Fruit fly (Drosophila melanogaster) whole organism, adult: Measurements from ENCODE around the gene Max.

ENCODE experiments used
- CG11617 ChIP-seq: fragments of 200-800 bp; sonication (Bioruptor generic); optimal IDR thresholded peaks from 2 replicates; lab custom pipeline; 2017; ENCODE audit warnings: mild to moderate bottlenecking, missing biosample characterization, missing genetic modification reagents, missing genetic modification characterization
- CG12768 ChIP-seq: fragments of 200-800 bp; sonication (Bioruptor generic); optimal IDR thresholded peaks from 2 replicates; lab custom pipeline; 2017; ENCODE audit warnings: missing biosample characterization, missing genetic modification characterization, mild to moderate bottlenecking, moderate library complexity, missing genetic modification reagents
- CG14711 ChIP-seq: fragments of 200-800 bp; sonication (Bioruptor generic); optimal IDR thresholded peaks from 2 replicates; lab custom pipeline; 2018; ENCODE audit warnings: missing biosample characterization, mild to moderate bottlenecking, missing genetic modification characterization, moderate library complexity
- CG1620 ChIP-seq: fragments of 200-800 bp; sonication (Bioruptor generic); optimal IDR thresholded peaks from 2 replicates; lab custom pipeline; 2016; ENCODE audit warnings: missing biosample characterization, missing genetic modification characterization
- CG33017 ChIP-seq: fragments of 200-800 bp; sonication (Bioruptor generic); optimal IDR thresholded peaks from 2 replicates; lab custom pipeline; 2018; ENCODE audit warnings: missing biosample characterization, mild to moderate bottlenecking, missing genetic modification characterization, moderate library complexity
- CG5204 ChIP-seq: fragments of 200-800 bp; sonication (Bioruptor generic); optimal IDR thresholded peaks from 2 replicates; lab custom pipeline; 2016; ENCODE audit warnings: missing biosample characterization, missing genetic modification characterization
- CG7045 ChIP-seq: fragments of 200-800 bp; sonication (Bioruptor generic); optimal IDR thresholded peaks from 2 replicates; lab custom pipeline; 2017; ENCODE audit warnings: missing biosample characterization, mild to moderate bottlenecking, missing genetic modification characterization
- CG7101 ChIP-seq: fragments of 200-800 bp; sonication (Bioruptor generic); optimal IDR thresholded peaks from 2 replicates; lab custom pipeline; 2018; ENCODE audit warnings: missing biosample characterization, mild to moderate bottlenecking, missing genetic modification characterization, moderate library complexity
- Clk ChIP-seq: fragments of 200-800 bp; sonication (Bioruptor generic); optimal IDR thresholded peaks from 2 replicates; lab custom pipeline; 2017; ENCODE audit warnings: missing biosample characterization, missing genetic modification characterization
- Crg-1 ChIP-seq: fragments of 200-800 bp; sonication (Bioruptor generic); optimal IDR thresholded peaks from 2 replicates; lab custom pipeline; 2016; ENCODE audit warnings: missing biosample characterization, missing genetic modification characterization
- Hr96 ChIP-seq: fragments of 200-800 bp; sonication (Bioruptor generic); optimal IDR thresholded peaks from 2 replicates; lab custom pipeline; 2016; ENCODE audit warnings: missing biosample characterization, missing genetic modification characterization
- Mnt ChIP-seq: fragments of 200-800 bp; sonication (Bioruptor generic); optimal IDR thresholded peaks from 2 replicates; lab custom pipeline; 2016; ENCODE audit warnings: missing biosample characterization, mild to moderate bottlenecking, missing genetic modification characterization
- bab1 ChIP-seq: fragments of 200-800 bp; sonication (Bioruptor generic); optimal IDR thresholded peaks from 3 replicates; lab custom pipeline; 2019; ENCODE audit warnings: missing biosample characterization, mild to moderate bottlenecking, missing genetic modification characterization, moderate library complexity
- cic ChIP-seq: fragments of 200-800 bp; sonication (Bioruptor generic); optimal IDR thresholded peaks from 2 replicates; lab custom pipeline; 2017; ENCODE audit warnings: missing biosample characterization, mild to moderate bottlenecking, missing genetic modification characterization, moderate library complexity
- cnc ChIP-seq, 2 experiments: fragments of >200 bp; optimal IDR thresholded peaks; 2 replicates each; lab custom pipeline; 2017
- kay ChIP-seq: fragments of 200-800 bp; sonication (Bioruptor generic); peaks from one replicate; lab custom pipeline; 2016; ENCODE audit warnings: missing biosample characterization, missing genetic modification characterization, borderline replicate concordance
- ovo ChIP-seq: fragments of 200-800 bp; sonication (Bioruptor generic); optimal IDR thresholded peaks from 2 replicates; lab custom pipeline; 2016; ENCODE audit warnings: missing biosample characterization, missing genetic modification characterization
- pad ChIP-seq: fragments of 200-800 bp; sonication (Bioruptor generic); optimal IDR thresholded peaks from 3 replicates; lab custom pipeline; 2017; ENCODE audit warnings: missing biosample characterization, missing genetic modification characterization, mild to moderate bottlenecking, moderate library complexity, missing genetic modification reagents
- tj ChIP-seq: fragments of 200-800 bp; sonication (Bioruptor generic); optimal IDR thresholded peaks from 3 replicates; lab custom pipeline; 2017; ENCODE audit warnings: missing biosample characterization, mild to moderate bottlenecking, missing genetic modification characterization, moderate library complexity
- toe ChIP-seq: fragments of 200-800 bp; sonication (Bioruptor generic); optimal IDR thresholded peaks from 2 replicates; lab custom pipeline; 2016; ENCODE audit warnings: missing biosample characterization, missing genetic modification characterization

Max gene

dm6 chr3L:19228857-19229398, 35.1 kb downstream of the Max start:
- no peak for TF ChIP-seq tj (GFP tag; lab: Kevin White, UChicago)
- TF ChIP-seq kay, result peak; percentile 12
- no peak for TF ChIP-seq CG1620
- TF ChIP-seq CG33017 (tag; lab: Kevin White, UChicago), result no peak

DNA sequence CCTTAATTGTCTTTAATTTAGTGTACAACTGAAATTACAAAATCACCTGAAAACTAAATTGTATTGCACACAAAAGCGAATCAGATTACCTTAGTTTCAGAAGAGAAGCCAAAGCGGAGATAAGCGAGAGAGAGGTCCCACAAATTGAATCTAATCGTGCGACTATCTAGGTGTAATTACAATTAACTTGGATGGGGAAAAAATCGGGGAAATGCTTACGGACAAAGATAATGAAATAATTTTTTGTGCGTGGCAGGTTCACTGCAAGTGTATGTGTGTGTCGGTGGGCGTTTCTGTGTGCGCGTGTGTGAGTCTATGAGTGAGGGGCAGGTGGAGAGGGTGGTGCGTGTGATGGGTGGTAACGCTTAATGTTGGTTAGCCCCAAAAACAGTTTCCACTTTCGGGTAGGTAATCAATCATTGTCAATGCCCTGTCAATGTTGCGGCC, 35.6 kb downstream of the Max start:
- TF ChIP-seq bab1 (no peak), kay (no peak), Clk (GFP tag; lab: Kevin White, UChicago) (no peak), CG33017 (tag; lab: Kevin White, UChicago) (no peak), Hr96 (GFP tag; lab: Kevin White, UChicago) (no peak), CG1620 (no peak), toe (GFP tag; lab: Kevin White, UChicago) (no peak), CG12768 (no peak), CG14711 (tag; lab: Kevin White, UChicago) (no peak), pad (GFP tag; lab: Kevin White, UChicago) (no peak), CG5204 (GFP tag; lab: Kevin White, UChicago) (no peak), Mnt (GFP tag; lab: Kevin White, UChicago) (no peak), ovo (GFP tag; lab: Kevin White, UChicago) (no peak), CG11617 (GFP tag; lab: Kevin White, UChicago) (no peak), CG7101 (tag; lab: Kevin White, UChicago) (no peak), cic (GFP tag; lab: Kevin White, UChicago) (no peak)

DNA sequence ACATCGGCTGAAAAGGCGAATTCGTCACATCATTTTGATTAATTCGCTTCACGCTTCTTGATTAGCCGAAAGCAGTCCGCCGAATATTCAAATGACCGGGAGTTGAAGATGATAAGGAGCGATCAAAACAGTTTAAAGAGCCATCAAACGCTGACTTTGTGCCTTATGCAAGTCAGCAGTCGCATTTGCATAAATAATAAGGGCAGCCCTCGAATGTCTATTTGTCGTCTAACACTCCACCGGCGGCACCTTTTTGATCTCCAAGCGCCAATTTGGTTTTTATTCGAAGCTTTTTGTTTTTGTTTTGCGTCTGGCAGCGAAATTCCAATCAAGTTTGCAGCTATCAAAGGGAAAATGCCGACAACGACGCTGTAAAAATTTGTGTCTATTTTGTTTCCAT, 38.3 kb downstream of the Max start:
- TF ChIP-seq CG7101 (tag; lab: Kevin White, UChicago) (no peak), Clk (GFP tag; lab: Kevin White, UChicago) (no peak), CG33017 (tag; lab: Kevin White, UChicago) (no peak)

DNA sequence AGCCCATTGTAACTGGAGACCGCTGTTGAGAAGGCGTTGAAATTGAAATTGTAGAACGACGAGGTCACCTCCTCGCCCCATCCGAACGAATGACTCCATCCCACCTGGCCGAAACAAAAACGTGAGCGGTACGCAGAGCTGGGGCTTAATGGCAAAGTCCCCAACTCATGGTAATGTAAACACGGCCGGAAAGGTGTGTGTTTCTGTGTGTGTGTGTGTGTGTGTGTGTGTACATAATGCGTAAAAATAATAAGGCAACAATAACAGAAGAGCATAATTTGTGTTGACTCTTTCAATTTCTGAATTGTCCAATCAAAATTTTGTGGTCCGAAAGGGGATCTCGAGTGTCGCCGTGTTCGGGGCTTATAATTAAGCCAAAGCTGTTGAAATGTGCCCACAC, 42.5 kb downstream of the Max start:
- no peak for TF ChIP-seq toe (GFP tag; lab: Kevin White, UChicago)
- TF ChIP-seq CG7101 (tag; lab: Kevin White, UChicago), result no peak
- TF ChIP-seq Mnt (GFP tag; lab: Kevin White, UChicago), result no peak
- TF ChIP-seq tj (GFP tag; lab: Kevin White, UChicago), result peak; percentile 24

DNA sequence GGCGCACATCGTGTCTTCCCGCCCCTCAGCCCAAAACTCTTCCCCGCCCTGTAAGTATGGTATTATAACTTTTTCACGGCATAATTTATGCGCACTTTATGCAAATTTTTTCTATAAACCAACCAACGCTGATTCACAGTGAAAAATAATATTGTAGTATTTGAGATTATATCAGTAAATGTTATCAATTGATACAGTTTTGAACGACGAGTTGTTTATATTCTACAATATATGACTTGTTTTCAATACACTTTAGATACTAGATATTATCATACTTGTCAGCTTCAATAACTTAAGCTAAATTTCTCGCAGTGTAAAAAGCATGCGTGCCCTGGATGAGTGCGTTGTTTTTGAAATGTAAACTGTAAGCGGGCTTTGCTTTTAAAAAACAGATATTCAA, 47.6 kb downstream of the Max start:
- TF ChIP-seq CG7101 (tag; lab: Kevin White, UChicago), result no peak
- no peak for TF ChIP-seq tj (GFP tag; lab: Kevin White, UChicago)
- no peak for TF ChIP-seq CG12768
- TF ChIP-seq pad (GFP tag; lab: Kevin White, UChicago), result no peak
- TF ChIP-seq Crg-1 (GFP tag; lab: Kevin White, UChicago), result no peak

dm6 chr3L:19214223-19214622, 49.8 kb downstream of the Max start:
- no peak for TF ChIP-seq CG7045 (GFP tag; lab: Kevin White, UChicago)
- no peak for TF ChIP-seq toe (GFP tag; lab: Kevin White, UChicago)
- no peak for TF ChIP-seq Clk (GFP tag; lab: Kevin White, UChicago)
- no peak for TF ChIP-seq cic (GFP tag; lab: Kevin White, UChicago)
- no peak for TF ChIP-seq pad (GFP tag; lab: Kevin White, UChicago)
- TF ChIP-seq kay, result no peak
- no peak for TF ChIP-seq CG33017 (tag; lab: Kevin White, UChicago)
- TF ChIP-seq CG5204 (GFP tag; lab: Kevin White, UChicago), result no peak
- TF ChIP-seq bab1, result no peak
- no peak for TF ChIP-seq Hr96 (GFP tag; lab: Kevin White, UChicago)
- TF ChIP-seq Mnt (GFP tag; lab: Kevin White, UChicago), result no peak
- no peak for TF ChIP-seq ovo (GFP tag; lab: Kevin White, UChicago)
- no peak for TF ChIP-seq cnc (optimal IDR thresholded peaks at IDR 0.05; lab: Kevin White, UChicago)
- no peak for TF ChIP-seq tj (GFP tag; lab: Kevin White, UChicago)
- no peak for TF ChIP-seq CG11617 (GFP tag; lab: Kevin White, UChicago)
